Worm (Caenorhabditis elegans) whole organism, L3 larva: ENCODE data around the gene F29A7.8.

ENCODE experiments used
- ama-1 ChIP-seq: fragments of 150-350 bp; optimal IDR thresholded peaks from 2 replicates; lab custom pipeline; 2018
- ceh-16 ChIP-seq: sonication (generic microtip); optimal IDR thresholded peaks from 2 replicates; lab custom pipeline; 2017; ENCODE audit warnings: missing biosample characterization, missing genetic modification characterization
- ceh-82 ChIP-seq: fragments of 150-350 bp; optimal IDR thresholded peaks from 2 replicates; lab custom pipeline; 2014; ENCODE audit warnings: missing biosample characterization, missing genetic modification characterization
- fos-1 ChIP-seq: fragments of 150-350 bp; optimal IDR thresholded peaks from 2 replicates; lab custom pipeline; 2014; ENCODE audit warnings: missing biosample characterization, missing genetic modification characterization
- hmg-11 ChIP-seq: sonication (generic microtip); optimal IDR thresholded peaks from 2 replicates; lab custom pipeline; 2016; ENCODE audit warnings: missing genetic modification characterization, missing compliant biosample characterization
- jun-1 ChIP-seq: fragments of 150-350 bp; optimal IDR thresholded peaks from 2 replicates; lab custom pipeline; 2014; ENCODE audit warnings: missing biosample characterization, missing genetic modification reagents, missing genetic modification characterization
- lsy-12 ChIP-seq: sonication (generic microtip); optimal IDR thresholded peaks from 2 replicates; lab custom pipeline; 2016; ENCODE audit warnings: mild to moderate bottlenecking, missing genetic modification characterization, missing compliant biosample characterization
- snpc-4 ChIP-seq: fragments of 150-350 bp; optimal IDR thresholded peaks from 2 replicates; lab custom pipeline; 2014; ENCODE audit warnings: missing biosample characterization, missing genetic modification characterization
- zag-1 ChIP-seq: fragments of 150-350 bp; optimal IDR thresholded peaks from 2 replicates; lab custom pipeline; 2014; ENCODE audit warnings: missing biosample characterization, missing genetic modification characterization

DNA sequence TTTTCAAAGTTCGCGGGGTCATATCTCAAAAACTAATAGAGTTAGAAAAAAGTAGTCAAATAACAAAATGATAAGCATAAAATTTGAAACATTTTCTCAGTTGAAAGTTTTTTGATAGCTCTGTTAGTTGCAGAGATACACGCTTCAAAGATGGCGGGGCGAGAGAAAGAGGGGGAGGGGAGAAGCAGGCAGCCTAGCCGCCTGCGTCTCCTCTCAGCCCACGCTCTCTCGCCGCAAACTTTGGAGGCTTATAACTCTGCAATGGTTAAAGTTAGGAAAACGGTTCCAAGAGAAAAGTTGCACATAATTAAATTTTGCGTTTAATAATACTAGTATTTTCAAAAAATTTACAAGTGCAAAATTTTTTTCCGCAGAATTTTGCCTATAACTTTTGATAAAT, 43.9 kb upstream of the F29A7.8 start:
- TF ChIP-seq ceh-82 (tag; lab: Kevin White, UChicago) = no peak
- no peak for TF ChIP-seq ceh-16
- TF ChIP-seq ama-1 (lab: Kevin White, UChicago) = no peak
- TF ChIP-seq fos-1 (tag; lab: Kevin White, UChicago) = no peak
- no peak for TF ChIP-seq lsy-12 (tag; lab: Kevin White, UChicago)
- no peak for TF ChIP-seq zag-1 (tag; lab: Kevin White, UChicago)
- TF ChIP-seq jun-1 (tag; lab: Kevin White, UChicago) = no peak
- no peak for TF ChIP-seq hmg-11 (tag; lab: Kevin White, UChicago)
- TF ChIP-seq snpc-4 (tag; lab: Kevin White, UChicago) = no peak
